Fruit fly (Drosophila melanogaster): Measurements from ENCODE around the gene CG7166.

CG7166 gene

DNA sequence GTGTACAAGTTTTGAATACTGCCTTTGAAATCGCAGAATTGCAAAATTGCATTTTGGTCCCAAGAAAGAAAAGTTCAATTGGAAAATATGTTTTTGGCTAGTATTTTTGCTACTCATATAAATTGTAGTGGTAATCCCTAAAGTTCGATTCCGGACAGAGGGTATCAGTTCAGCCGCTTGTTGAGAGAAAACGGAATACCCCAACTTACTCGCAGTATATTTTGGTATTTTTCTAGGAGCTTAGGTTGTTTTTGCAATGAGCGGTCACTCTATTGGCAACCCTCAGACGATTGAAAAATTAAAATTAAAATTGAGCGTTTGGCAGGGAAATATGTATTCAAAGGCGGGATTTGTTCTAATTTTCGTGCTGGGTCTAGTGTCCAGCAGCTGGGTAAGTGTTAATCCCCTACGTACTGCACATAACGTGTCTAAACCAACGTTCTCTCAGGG lies 51.1 kb downstream of the CG7166 start (continued):
- TF ChIP-seq CG6272 (GFP tag; IDR thresholded peaks at IDR 0.05) = no peak
- no peak for TF ChIP-seq peb (GFP tag; IDR thresholded peaks at IDR 0.05)
- TF ChIP-seq sc (optimal IDR thresholded peaks at IDR 0.05) = no peak
- TF ChIP-seq sc (GFP tag; optimal IDR thresholded peaks at IDR 0.05) = no peak
- TF ChIP-seq gem (tag; optimal IDR thresholded peaks at IDR 0.05) = no peak
- no peak for TF ChIP-seq CG12155 (GFP tag; optimal IDR thresholded peaks at IDR 0.05)
- TF ChIP-seq danr (GFP tag; IDR thresholded peaks at IDR 0.05) = no peak
- no peak for TF ChIP-seq oc (tag; optimal IDR thresholded peaks at IDR 0.05)
- TF ChIP-seq Atf-2 (GFP tag; optimal IDR thresholded peaks at IDR 0.05) = no peak
- TF ChIP-seq zf30C (GFP tag; optimal IDR thresholded peaks at IDR 0.05) = no peak
- TF ChIP-seq prd (optimal IDR thresholded peaks at IDR 0.05) = no peak
- TF ChIP-seq prd (GFP tag; IDR thresholded peaks at IDR 0.05) = no peak
- TF ChIP-seq stc (GFP tag; IDR thresholded peaks at IDR 0.05) = no peak
- no peak for TF ChIP-seq CG7372 (GFP tag; IDR thresholded peaks at IDR 0.05)
- no peak for TF ChIP-seq Ets65A (GFP tag)
- TF ChIP-seq CG4730 (GFP tag; IDR thresholded peaks at IDR 0.05) = no peak
- TF ChIP-seq MBD-R2 (GFP tag; IDR thresholded peaks at IDR 0.05) = peak; percentile 86
- TF ChIP-seq NfI (GFP tag; optimal IDR thresholded peaks at IDR 0.05) = no peak
- no peak for TF ChIP-seq ranshi (GFP tag; IDR thresholded peaks at IDR 0.05)
- no peak for TF ChIP-seq Poxn (GFP tag; IDR thresholded peaks at IDR 0.05)
- no peak for TF ChIP-seq sr (GFP tag; IDR thresholded peaks at IDR 0.05)
- TF ChIP-seq Gsc (GFP tag; IDR thresholded peaks at IDR 0.05) = no peak
- TF ChIP-seq CG4617 (GFP tag; optimal IDR thresholded peaks at IDR 0.05; ENCODE audit: borderline replicate concordance) = peak; percentile 86
- TF ChIP-seq pfk (GFP tag; optimal IDR thresholded peaks at IDR 0.05) = no peak
- peak; percentile 43 for TF ChIP-seq YL-1 (GFP tag; optimal IDR thresholded peaks at IDR 0.05)
- TF ChIP-seq Side (GFP tag; optimal IDR thresholded peaks at IDR 0.05) = no peak
- TF ChIP-seq CG11696 (GFP tag; IDR thresholded peaks at IDR 0.05) = no peak
- no peak for TF ChIP-seq bbx (GFP tag; IDR thresholded peaks at IDR 0.05; ENCODE audit: partially characterized antibody)
- TF ChIP-seq CG16813 (GFP tag; IDR thresholded peaks at IDR 0.05; ENCODE audit: partially characterized antibody) = no peak
- TF ChIP-seq eve (GFP tag; optimal IDR thresholded peaks at IDR 0.05) = peak in 1 of 2 experiments; percentile 56
- TF ChIP-seq CG6813 (GFP tag; optimal IDR thresholded peaks at IDR 0.05) = no peak
- TF ChIP-seq CG6854 (GFP tag; optimal IDR thresholded peaks at IDR 0.05) = no peak
- no peak for TF ChIP-seq Nf-YB (GFP tag; optimal IDR thresholded peaks at IDR 0.05)
- no peak for TF ChIP-seq CG15073 (GFP tag; optimal IDR thresholded peaks at IDR 0.05)
- peak; percentile 95 for TF ChIP-seq wek (GFP tag; optimal IDR thresholded peaks at IDR 0.05)
- TF ChIP-seq dpn (GFP tag; optimal IDR thresholded peaks at IDR 0.05) = peak in 1 of 2 experiments; percentile 21

- TF ChIP-seq CG11247 (GFP tag; IDR thresholded peaks at IDR 0.05) (no peak), tx (GFP tag; optimal IDR thresholded peaks at IDR 0.05) (no peak), CG17829 (tag; optimal IDR thresholded peaks at IDR 0.05) (no peak), Jarid2 (GFP tag; optimal IDR thresholded peaks at IDR 0.05) (no peak), Neu2 (GFP tag; optimal IDR thresholded peaks at IDR 0.05; ENCODE audit: borderline replicate concordance) (no peak), otp (GFP tag; IDR thresholded peaks at IDR 0.05) (no peak), fu2 (GFP tag; optimal IDR thresholded peaks at IDR 0.05) (no peak), Dip3 (GFP tag; optimal IDR thresholded peaks at IDR 0.05) (no peak), gce (GFP tag; IDR thresholded peaks at IDR 0.05) (no peak)
Measured at dm6 chr3L:21573831-21574230, 51.6 kb downstream of the CG7166 start, which contains the start of gene EMC10. TSS of gene EMC10 (plus strand) at chr3L:21574131.

All from whole organism, embryonic.